Fruit fly (Drosophila melanogaster) whole organism, embryonic: ENCODE data around the gene CG3777.
A peak's percentile ranks its signal among the peaks of the same experiment; 100 is the strongest.

Experiments
- BEAF-32 ChIP-seq: fragments of 200-800 bp; sonication (Bioruptor generic); optimal IDR thresholded peaks from 3 replicates; lab custom pipeline; 2017; ENCODE audit warnings: missing biosample characterization, missing genetic modification characterization, mild to moderate bottlenecking, moderate library complexity, missing genetic modification reagents
- Bdp1 ChIP-seq: fragments of 200-800 bp; sonication (Bioruptor generic); optimal IDR thresholded peaks from 3 replicates; lab custom pipeline; 2016; ENCODE audit warnings: missing biosample characterization, missing genetic modification characterization
- Blimp-1 ChIP-seq: fragments of 200-800 bp; sonication (Bioruptor generic); optimal IDR thresholded peaks from 3 replicates; lab custom pipeline; 2018; ENCODE audit warnings: missing biosample characterization, missing genetic modification characterization, mild to moderate bottlenecking, moderate library complexity, missing genetic modification reagents
- Bteb2 ChIP-seq: fragments of 200-800 bp; sonication (Bioruptor generic); optimal IDR thresholded peaks from 2 replicates; lab custom pipeline; 2016; ENCODE audit warnings: missing biosample characterization, missing genetic modification characterization
- CG11085 ChIP-seq: fragments of 200-800 bp; sonication (Bioruptor generic); IDR thresholded peaks from 2 replicates; pipeline ENCODE4 v1.3.6; 2022; ENCODE audit warnings: missing biosample characterization, missing genetic modification characterization
- CG11723 ChIP-seq: fragments of 200-800 bp; sonication (Bioruptor generic); optimal IDR thresholded peaks from 2 replicates; lab custom pipeline; 2017; ENCODE audit warnings: missing biosample characterization, mild to moderate bottlenecking, missing genetic modification characterization
- CG1233 ChIP-seq: fragments of 200-800 bp; sonication (Bioruptor generic); optimal IDR thresholded peaks from 4 replicates; lab custom pipeline; 2018; ENCODE audit warnings: missing biosample characterization, mild to moderate bottlenecking, missing genetic modification characterization
- CG12744 ChIP-seq: fragments of 200-800 bp; sonication (Bioruptor generic); optimal IDR thresholded peaks from 2 replicates; lab custom pipeline; 2016; ENCODE audit warnings: missing biosample characterization, missing genetic modification characterization
- CG13296 ChIP-seq: fragments of 200-800 bp; sonication (Bioruptor generic); optimal IDR thresholded peaks from 3 replicates; lab custom pipeline; 2018; ENCODE audit warnings: missing biosample characterization, mild to moderate bottlenecking, missing genetic modification characterization
- CG14667 ChIP-seq: fragments of 200-800 bp; sonication (Bioruptor generic); IDR thresholded peaks from 2 replicates; pipeline ENCODE4 v1.3.6; 2022; ENCODE audit warnings: missing biosample characterization, missing genetic modification characterization
- CG14965 ChIP-seq: fragments of 200-800 bp; sonication (Bioruptor generic); optimal IDR thresholded peaks from 2 replicates; lab custom pipeline; 2016; ENCODE audit warnings: missing biosample characterization, missing genetic modification characterization, borderline replicate concordance
- CG18764 ChIP-seq: fragments of 200-800 bp; sonication (Bioruptor generic); optimal IDR thresholded peaks from 3 replicates; lab custom pipeline; 2016; ENCODE audit warnings: missing biosample characterization, missing genetic modification characterization
- CG2116 ChIP-seq: fragments of 200-800 bp; sonication (Bioruptor generic); optimal IDR thresholded peaks from 3 replicates; lab custom pipeline; 2018; ENCODE audit warnings: missing biosample characterization, mild to moderate bottlenecking, missing genetic modification characterization
- CG2712 ChIP-seq: fragments of 200-800 bp; optimal IDR thresholded peaks from 3 replicates; lab custom pipeline; 2019; ENCODE audit warnings: missing biosample characterization, mild to moderate bottlenecking, missing genetic modification characterization, moderate library complexity
- CG31388 ChIP-seq: fragments of 200-800 bp; sonication (Bioruptor generic); optimal IDR thresholded peaks from 2 replicates; lab custom pipeline; 2016; ENCODE audit warnings: missing biosample characterization, missing genetic modification characterization
- CG32532 ChIP-seq: fragments of 200-800 bp; sonication (Bioruptor generic); IDR thresholded peaks from 2 replicates; pipeline ENCODE4 v1.3.6; 2022; ENCODE audit warnings: missing biosample characterization, missing genetic modification characterization
- CG32772 ChIP-seq: fragments of 200-800 bp; sonication (Bioruptor generic); IDR thresholded peaks from 2 replicates; pipeline ENCODE4 v1.3.6; 2022; ENCODE audit warnings: missing biosample characterization, missing genetic modification characterization
- CG3407 ChIP-seq: fragments of 200-800 bp; sonication (Bioruptor generic); optimal IDR thresholded peaks from 2 replicates; lab custom pipeline; 2018; ENCODE audit warnings: missing biosample characterization, mild to moderate bottlenecking, missing genetic modification characterization
- CG3995 ChIP-seq: fragments of 200-800 bp; sonication (Bioruptor generic); optimal IDR thresholded peaks from 3 replicates; lab custom pipeline; 2016; ENCODE audit warnings: missing biosample characterization, missing genetic modification characterization
- CG4854 ChIP-seq: fragments of 200-800 bp; sonication (Bioruptor generic); optimal IDR thresholded peaks from 2 replicates; lab custom pipeline; 2016; ENCODE audit warnings: missing biosample characterization, missing genetic modification characterization, inconsistent platforms
- CG6272 ChIP-seq: fragments of 200-800 bp; sonication (Bioruptor generic); IDR thresholded peaks from 2 replicates; pipeline ENCODE4 v1.3.6; 2022; ENCODE audit warnings: missing biosample characterization, missing genetic modification characterization
- CG6765 ChIP-seq: fragments of 200-800 bp; sonication (Bioruptor generic); optimal IDR thresholded peaks from 3 replicates; lab custom pipeline; 2017; ENCODE audit warnings: missing biosample characterization, mild to moderate bottlenecking, missing genetic modification characterization
- CG8089 ChIP-seq: fragments of 200-800 bp; sonication (Bioruptor generic); optimal IDR thresholded peaks from 3 replicates; lab custom pipeline; 2016; ENCODE audit warnings: missing biosample characterization, missing genetic modification characterization
- CG9797 ChIP-seq: fragments of 200-800 bp; sonication (Bioruptor generic); optimal IDR thresholded peaks from 3 replicates; lab custom pipeline; 2018; ENCODE audit warnings: missing biosample characterization, mild to moderate bottlenecking, missing genetic modification characterization
- CG9876 ChIP-seq: fragments of 200-800 bp; sonication (Bioruptor generic); optimal IDR thresholded peaks from 2 replicates; lab custom pipeline; 2016; ENCODE audit warnings: missing biosample characterization, missing genetic modification characterization
- CHES-1-like ChIP-seq: fragments of 200-800 bp; sonication (Bioruptor generic); optimal IDR thresholded peaks from 2 replicates; lab custom pipeline; 2016; ENCODE audit warnings: missing biosample characterization, missing genetic modification characterization
- Dek ChIP-seq: fragments of 200-800 bp; sonication (Bioruptor generic); optimal IDR thresholded peaks from 3 replicates; lab custom pipeline; 2019; ENCODE audit warnings: missing biosample characterization, mild to moderate bottlenecking, missing genetic modification characterization, moderate library complexity
- Dref ChIP-seq: fragments of 200-800 bp; sonication (Bioruptor generic); IDR thresholded peaks from 2 replicates; pipeline ENCODE4 v1.3.6; 2022; ENCODE audit warnings: missing biosample characterization, missing genetic modification characterization
- Fer3 ChIP-seq: fragments of 200-800 bp; sonication (Bioruptor generic); optimal IDR thresholded peaks from 2 replicates; lab custom pipeline; 2018; ENCODE audit warnings: missing biosample characterization, mild to moderate bottlenecking, missing genetic modification characterization, moderate library complexity
- HLH54F ChIP-seq: fragments of 200-800 bp; sonication (Bioruptor generic); optimal IDR thresholded peaks from 3 replicates; lab custom pipeline; 2016; ENCODE audit warnings: missing biosample characterization, missing genetic modification characterization
- Hsf ChIP-seq: fragments of 200-800 bp; sonication (Bioruptor generic); optimal IDR thresholded peaks from 3 replicates; lab custom pipeline; 2016; ENCODE audit warnings: missing biosample characterization, missing genetic modification characterization
- NC2α ChIP-seq: fragments of 200-800 bp; sonication (Bioruptor generic); optimal IDR thresholded peaks from 2 replicates; lab custom pipeline; 2016; ENCODE audit warnings: missing biosample characterization, missing genetic modification characterization
- Tbp ChIP-seq: fragments of >200 bp; optimal IDR thresholded peaks from 2 replicates; lab custom pipeline; 2018; ENCODE audit warnings: missing biosample characterization, missing genetic modification characterization
- Xbp1 ChIP-seq: fragments of 200-800 bp; sonication (Bioruptor generic); optimal IDR thresholded peaks from 3 replicates; lab custom pipeline; 2016; ENCODE audit warnings: missing biosample characterization, mild to moderate bottlenecking, missing genetic modification characterization
- chinmo ChIP-seq: fragments of 200-800 bp; sonication (Bioruptor generic); IDR thresholded peaks from 4 replicates; pipeline ENCODE4 v1.3.6; 2022; ENCODE audit warnings: missing biosample characterization, missing genetic modification characterization; ENCODE audit not compliant: partially characterized antibody
- corto ChIP-seq: fragments of 200-800 bp; sonication (Bioruptor generic); optimal IDR thresholded peaks from 2 replicates; lab custom pipeline; 2016; ENCODE audit warnings: missing biosample characterization, mild to moderate bottlenecking, missing genetic modification characterization, moderate library complexity
- disco-r ChIP-seq: fragments of 200-800 bp; sonication (Bioruptor generic); optimal IDR thresholded peaks from 2 replicates; lab custom pipeline; 2016; ENCODE audit warnings: missing biosample characterization, missing genetic modification characterization
- dmrt11E ChIP-seq: fragments of 200-800 bp; sonication (Bioruptor generic); optimal IDR thresholded peaks from 3 replicates; lab custom pipeline; 2018; ENCODE audit warnings: missing biosample characterization, mild to moderate bottlenecking, missing genetic modification characterization, moderate library complexity
- ewg ChIP-seq: fragments of 200-800 bp; sonication (Bioruptor generic); optimal IDR thresholded peaks from 3 replicates; lab custom pipeline; 2017; ENCODE audit warnings: mild to moderate bottlenecking, missing biosample characterization, missing genetic modification reagents, missing genetic modification characterization
- fu2 ChIP-seq: fragments of 200-800 bp; sonication (Bioruptor generic); optimal IDR thresholded peaks from 2 replicates; lab custom pipeline; 2016; ENCODE audit warnings: missing biosample characterization, missing genetic modification characterization
- nom ChIP-seq: fragments of 200-800 bp; sonication (Bioruptor generic); optimal IDR thresholded peaks from 2 replicates; lab custom pipeline; 2017; ENCODE audit warnings: missing biosample characterization, missing genetic modification characterization, mild to moderate bottlenecking, moderate library complexity, missing genetic modification reagents
- onecut ChIP-seq: fragments of 200-800 bp; sonication (Bioruptor generic); IDR thresholded peaks from 2 replicates; pipeline ENCODE4 v1.3.6; 2022; ENCODE audit warnings: missing biosample characterization, missing genetic modification characterization
- pum ChIP-seq: fragments of 200-800 bp; sonication (Bioruptor generic); optimal IDR thresholded peaks from 2 replicates; lab custom pipeline; 2016; ENCODE audit warnings: missing biosample characterization, missing genetic modification characterization
- ro ChIP-seq: fragments of 200-800 bp; sonication (Bioruptor generic); IDR thresholded peaks from 2 replicates; pipeline ENCODE4 v1.3.6; 2022; ENCODE audit warnings: missing biosample characterization, missing genetic modification characterization
- sd ChIP-seq: fragments of 200-800 bp; sonication (Bioruptor generic); optimal IDR thresholded peaks from 3 replicates; lab custom pipeline; 2018; ENCODE audit warnings: missing biosample characterization, mild to moderate bottlenecking, missing genetic modification characterization, moderate library complexity
- tin ChIP-seq: fragments of 200-800 bp; sonication (Bioruptor generic); optimal IDR thresholded peaks from 3 replicates; lab custom pipeline; 2016; ENCODE audit warnings: missing biosample characterization, missing genetic modification characterization
- tll ChIP-seq, 2 experiments: fragments of 200-800 bp in 1 of 2; fragments of >200 bp in 1 of 2; sonication (Bioruptor generic) in 1 of 2; optimal IDR thresholded peaks; 2 replicates each; lab custom pipeline; 2017 to 2019; ENCODE audit warnings: missing biosample characterization in 2 of 2, missing genetic modification characterization in 2 of 2, mild to moderate bottlenecking in 1 of 2, moderate library complexity in 1 of 2
- unpg ChIP-seq: fragments of 200-800 bp; sonication (Bioruptor generic); optimal IDR thresholded peaks from 3 replicates; lab custom pipeline; 2018; ENCODE audit warnings: missing biosample characterization, mild to moderate bottlenecking, missing genetic modification characterization, moderate library complexity

CG3777 gene

dm6 chrX:279097-279727, at the start of gene CG3777, which contains the start of gene ewg (continued):
- peak; percentile 54 for TF ChIP-seq Xbp1 (GFP tag; lab: Kevin White, UChicago)

- peak; percentile 92 for TF ChIP-seq sd (tag; lab: Kevin White, UChicago)
- TF ChIP-seq HLH54F (GFP tag; lab: Kevin White, UChicago) = peak; percentile 33
- no peak for TF ChIP-seq ro (GFP tag; lab: Robert Waterston, UW)
- no peak for TF ChIP-seq CG4854 (GFP tag; lab: Kevin White, UChicago)
- peak; percentile 30 for TF ChIP-seq CG12744 (GFP tag; lab: Kevin White, UChicago)
- no peak for TF ChIP-seq CG13296 (GFP tag; lab: Kevin White, UChicago)
- TF ChIP-seq Bdp1 (GFP tag; lab: Kevin White, UChicago) = peak; percentile 4
- peak; percentile 43 for TF ChIP-seq CHES-1-like (GFP tag; lab: Kevin White, UChicago)
- no peak for TF ChIP-seq disco-r (GFP tag; lab: Kevin White, UChicago)
- TF ChIP-seq corto (GFP tag; lab: Kevin White, UChicago) = no peak
- TF ChIP-seq Hsf (GFP tag; lab: Kevin White, UChicago) = peak; percentile 50
- TF ChIP-seq onecut = peak; percentile 82
- TF ChIP-seq Blimp-1 (GFP tag; lab: Kevin White, UChicago) = no peak
- TF ChIP-seq BEAF-32 (GFP tag; lab: Kevin White, UChicago) = peak; percentile 94
- TF ChIP-seq CG9797 (GFP tag; lab: Kevin White, UChicago) = peak; percentile 67
- TF ChIP-seq dmrt11E (tag; lab: Kevin White, UChicago) = peak; percentile 11
- peak; percentile 30 for TF ChIP-seq CG8089 (GFP tag; lab: Kevin White, UChicago)
- TF ChIP-seq Dek (tag; lab: Kevin White, UChicago) = peak; percentile 45
- no peak for TF ChIP-seq Tbp (GFP tag; lab: Kevin White, UChicago)
- TF ChIP-seq CG6765 (GFP tag; lab: Kevin White, UChicago) = no peak
- TF ChIP-seq NC2α (GFP tag; lab: Kevin White, UChicago) = peak; percentile 10
- no peak for TF ChIP-seq CG14667 (GFP tag; lab: Robert Waterston, UW)
- no peak for TF ChIP-seq Bteb2 (GFP tag; lab: Kevin White, UChicago)
- no peak for TF ChIP-seq tin (GFP tag; lab: Kevin White, UChicago)
- TF ChIP-seq CG2116 (GFP tag; lab: Kevin White, UChicago) = peak; percentile 97
- no peak for TF ChIP-seq CG11085
- TF ChIP-seq chinmo (GFP tag; lab: Robert Waterston, UW) = no peak
- TF ChIP-seq CG32532 (GFP tag; lab: Robert Waterston, UW) = no peak
- no peak for TF ChIP-seq CG31388
- no peak for TF ChIP-seq tll (GFP tag; optimal IDR thresholded peaks at IDR 0.05; lab: Kevin White, UChicago)
- peak; percentile 2 for TF ChIP-seq unpg (GFP tag; lab: Kevin White, UChicago)
- TF ChIP-seq nom = no peak
- TF ChIP-seq CG6272 (GFP tag; lab: Robert Waterston, UW) = peak; percentile 59; the same call in 1 of the 2 replicates
- no peak for TF ChIP-seq fu2 (GFP tag; lab: Kevin White, UChicago)
- TF ChIP-seq CG2712 (tag; lab: Kevin White, UChicago) = peak; percentile 38
- no peak for TF ChIP-seq CG11723 (GFP tag; lab: Kevin White, UChicago)
- TF ChIP-seq CG3995 (GFP tag; lab: Kevin White, UChicago) = peak; percentile 84
- no peak for TF ChIP-seq Dref
- TF ChIP-seq CG14965 (GFP tag; lab: Kevin White, UChicago) = no peak
- TF ChIP-seq pum = no peak
- no peak for TF ChIP-seq CG3407 (GFP tag; lab: Kevin White, UChicago)
- peak; percentile 37 for TF ChIP-seq CG9876 (GFP tag; lab: Kevin White, UChicago)
- TF ChIP-seq Fer3 (tag; lab: Kevin White, UChicago) = peak; percentile 37
- no peak for TF ChIP-seq CG1233
- TF ChIP-seq CG18764 (GFP tag; lab: Kevin White, UChicago) = no peak
- TF ChIP-seq ewg = peak; percentile 96
- no peak for TF ChIP-seq CG32772 (GFP tag; lab: Robert Waterston, UW)
Observed at dm6 chrX:245802-246201, 33.7 kb upstream of the CG3777 start, which contains the start of the genes CG3038 and G9a. TSS of gene CG3038 (minus strand) at chrX:245856. TSS of gene G9a (plus strand) at chrX:245978.
